Fruit fly (Drosophila melanogaster) whole organism, embryonic: ENCODE measurements around the gene gt.

Experiments
- B-H2 ChIP-seq: fragments of 200-800 bp; sonication (Bioruptor generic); optimal IDR thresholded peaks from 2 replicates; lab custom pipeline; 2018; ENCODE audit warnings: missing biosample characterization, mild to moderate bottlenecking, missing genetic modification characterization
- Bgb ChIP-seq: fragments of 200-800 bp; sonication (Bioruptor generic); IDR thresholded peaks from 2 replicates; pipeline ENCODE4 v1.3.6; 2022; ENCODE audit warnings: missing biosample characterization, missing genetic modification characterization; ENCODE audit not compliant: partially characterized antibody
- CG11723 ChIP-seq: fragments of 200-800 bp; sonication (Bioruptor generic); optimal IDR thresholded peaks from 2 replicates; lab custom pipeline; 2017; ENCODE audit warnings: missing biosample characterization, mild to moderate bottlenecking, missing genetic modification characterization
- CG12236 ChIP-seq: fragments of 200-800 bp; sonication (Bioruptor generic); optimal IDR thresholded peaks from 2 replicates; lab custom pipeline; 2016; ENCODE audit warnings: missing biosample characterization, missing genetic modification characterization
- CG13123 ChIP-seq: fragments of 200-800 bp; sonication (Bioruptor generic); optimal IDR thresholded peaks from 2 replicates; lab custom pipeline; 2016; ENCODE audit warnings: missing biosample characterization, missing genetic modification characterization
- CG13287 ChIP-seq: fragments of 200-800 bp; sonication (Bioruptor generic); IDR thresholded peaks from 2 replicates; pipeline ENCODE4 v1.3.6; 2022; ENCODE audit warnings: missing biosample characterization, missing genetic modification characterization; ENCODE audit not compliant: partially characterized antibody
- CG15073 ChIP-seq: fragments of 200-800 bp; sonication (Bioruptor generic); optimal IDR thresholded peaks from 2 replicates; lab custom pipeline; 2016; ENCODE audit warnings: missing biosample characterization, missing genetic modification characterization
- CG15479 ChIP-seq: fragments of 200-800 bp; sonication (Bioruptor generic); optimal IDR thresholded peaks from 3 replicates; lab custom pipeline; 2019; ENCODE audit warnings: missing biosample characterization, mild to moderate bottlenecking, missing genetic modification characterization, moderate library complexity
- CG17568 ChIP-seq: fragments of 200-800 bp; sonication (Bioruptor generic); optimal IDR thresholded peaks from 2 replicates; lab custom pipeline; 2018; ENCODE audit warnings: missing biosample characterization, mild to moderate bottlenecking, missing genetic modification characterization, moderate library complexity
- CG2712 ChIP-seq: fragments of 200-800 bp; optimal IDR thresholded peaks from 3 replicates; lab custom pipeline; 2019; ENCODE audit warnings: missing biosample characterization, mild to moderate bottlenecking, missing genetic modification characterization, moderate library complexity
- CG3995 ChIP-seq: fragments of 200-800 bp; sonication (Bioruptor generic); optimal IDR thresholded peaks from 3 replicates; lab custom pipeline; 2016; ENCODE audit warnings: missing biosample characterization, missing genetic modification characterization
- CG6683 ChIP-seq: fragments of 200-800 bp; sonication (Bioruptor generic); optimal IDR thresholded peaks from 2 replicates; lab custom pipeline; 2017; ENCODE audit warnings: missing biosample characterization, mild to moderate bottlenecking, missing genetic modification characterization, missing genetic modification reagents
- CG9215 ChIP-seq: fragments of 200-800 bp; sonication (Bioruptor generic); IDR thresholded peaks from 2 replicates; pipeline ENCODE4 v1.3.6; 2022; ENCODE audit warnings: missing biosample characterization, missing genetic modification characterization
- D ChIP-seq, 2 experiments: fragments of 200-800 bp in 1 of 2; fragments of >200 bp in 1 of 2; sonication (Bioruptor generic) in 1 of 2; optimal IDR thresholded peaks; 2 replicates in 1 of 2; 3 replicates in 1 of 2; lab custom pipeline; 2017; ENCODE audit warnings: mild to moderate bottlenecking in 1 of 2, missing biosample characterization in 1 of 2, missing genetic modification characterization in 1 of 2, missing genetic modification reagents in 1 of 2
- D19A ChIP-seq: fragments of 200-800 bp; optimal IDR thresholded peaks from 3 replicates; lab custom pipeline; 2019; ENCODE audit warnings: missing biosample characterization, mild to moderate bottlenecking, missing genetic modification characterization, moderate library complexity
- E2f1 ChIP-seq: fragments of 200-800 bp; sonication (Bioruptor generic); IDR thresholded peaks from 2 replicates; pipeline ENCODE4 v1.3.6; 2022; ENCODE audit warnings: missing biosample characterization, missing genetic modification characterization
- Fer1 ChIP-seq: fragments of 200-800 bp; sonication (Bioruptor generic); optimal IDR thresholded peaks from 2 replicates; lab custom pipeline; 2017; ENCODE audit warnings: missing biosample characterization, mild to moderate bottlenecking, missing genetic modification characterization
- Gsc ChIP-seq: fragments of 200-800 bp; sonication (Bioruptor generic); IDR thresholded peaks from 2 replicates; pipeline ENCODE4 v1.3.6; 2022; ENCODE audit warnings: missing biosample characterization, missing genetic modification characterization
- Hey ChIP-seq: fragments of 200-800 bp; sonication (Bioruptor generic); optimal IDR thresholded peaks from 3 replicates; lab custom pipeline; 2018; ENCODE audit warnings: missing biosample characterization, mild to moderate bottlenecking, missing genetic modification characterization
- Jarid2 ChIP-seq: fragments of 200-800 bp; sonication (Bioruptor generic); optimal IDR thresholded peaks from 3 replicates; lab custom pipeline; 2017; ENCODE audit warnings: mild to moderate bottlenecking, missing biosample characterization, missing genetic modification reagents, missing genetic modification characterization
- Lpt ChIP-seq: fragments of >200 bp; optimal IDR thresholded peaks from 2 replicates; lab custom pipeline; 2018; ENCODE audit warnings: missing biosample characterization, missing genetic modification characterization
- Meics ChIP-seq: fragments of 200-800 bp; sonication (Bioruptor generic); optimal IDR thresholded peaks from 2 replicates; lab custom pipeline; 2017; ENCODE audit warnings: missing biosample characterization, mild to moderate bottlenecking, missing genetic modification characterization
- PHDP ChIP-seq: fragments of 200-800 bp; sonication (Bioruptor generic); optimal IDR thresholded peaks from 3 replicates; lab custom pipeline; 2018; ENCODE audit warnings: missing biosample characterization, mild to moderate bottlenecking, missing genetic modification characterization, moderate library complexity
- Rfx ChIP-seq: fragments of 200-800 bp; sonication (Bioruptor generic); IDR thresholded peaks from 2 replicates; pipeline ENCODE4 v1.3.6; 2022; ENCODE audit warnings: missing biosample characterization, missing genetic modification characterization
- Trl ChIP-seq, 3 experiments: fragments of >200 bp in 2 of 3; fragments of 200-800 bp in 1 of 3; sonication (Bioruptor generic) in 1 of 3; optimal IDR thresholded peaks; 2 replicates in 1 of 3; 3 replicates in 2 of 3; lab custom pipeline; 2016 to 2017; ENCODE audit warnings: missing biosample characterization in 1 of 3, missing genetic modification characterization in 1 of 3
- crol ChIP-seq: fragments of 200-800 bp; sonication (Bioruptor generic); IDR thresholded peaks from 2 replicates; pipeline ENCODE4 v1.3.6; 2022; ENCODE audit warnings: missing biosample characterization, missing genetic modification characterization
- cwo ChIP-seq: fragments of 200-800 bp; sonication (Bioruptor generic); optimal IDR thresholded peaks from 3 replicates; lab custom pipeline; 2017; ENCODE audit warnings: missing biosample characterization, missing genetic modification characterization, mild to moderate bottlenecking, moderate library complexity, missing genetic modification reagents
- grn ChIP-seq: fragments of 200-800 bp; sonication (Bioruptor generic); optimal IDR thresholded peaks from 3 replicates; lab custom pipeline; 2017; ENCODE audit warnings: missing biosample characterization, missing genetic modification characterization
- gt ChIP-seq: fragments of 200-800 bp; sonication (Bioruptor generic); IDR thresholded peaks from 2 replicates; pipeline ENCODE4 v1.3.6; 2022; ENCODE audit warnings: missing biosample characterization, missing genetic modification characterization
- lov ChIP-seq, 2 experiments: fragments of 200-800 bp in 1 of 2; fragments of >200 bp in 1 of 2; sonication (Bioruptor generic) in 1 of 2; IDR thresholded peaks in 1 of 2; optimal IDR thresholded peaks in 1 of 2; 2 replicates in 1 of 2; 3 replicates in 1 of 2; pipeline versions ENCODE4 v1.3.6 to Lab custom; 2017 to 2022; ENCODE audit warnings: missing biosample characterization in 1 of 2, missing genetic modification characterization in 1 of 2
- nom ChIP-seq: fragments of 200-800 bp; sonication (Bioruptor generic); optimal IDR thresholded peaks from 2 replicates; lab custom pipeline; 2017; ENCODE audit warnings: missing biosample characterization, missing genetic modification characterization, mild to moderate bottlenecking, moderate library complexity, missing genetic modification reagents
- pnt ChIP-seq: fragments of 200-800 bp; sonication (Bioruptor generic); optimal IDR thresholded peaks from 3 replicates; lab custom pipeline; 2016; ENCODE audit warnings: missing biosample characterization, missing genetic modification characterization
- prd ChIP-seq, 3 experiments: fragments of >200 bp in 2 of 3; fragments of 200-800 bp in 1 of 3; sonication (Bioruptor generic) in 1 of 3; optimal IDR thresholded peaks in 2 of 3; IDR thresholded peaks in 1 of 3; 2 replicates in 2 of 3; 3 replicates in 1 of 3; pipeline versions ENCODE4 v1.3.6 to Lab custom; 2017 to 2022; ENCODE audit warnings: missing biosample characterization in 1 of 3, missing genetic modification characterization in 1 of 3
- pros ChIP-seq: fragments of 200-800 bp; sonication (Bioruptor generic); optimal IDR thresholded peaks from 3 replicates; lab custom pipeline; 2019; ENCODE audit warnings: missing biosample characterization, mild to moderate bottlenecking, missing genetic modification characterization, moderate library complexity
- pzg ChIP-seq: fragments of 200-800 bp; sonication (Bioruptor generic); optimal IDR thresholded peaks from 3 replicates; lab custom pipeline; 2018; ENCODE audit warnings: missing biosample characterization, mild to moderate bottlenecking, missing genetic modification characterization, moderate library complexity
- salm ChIP-seq: fragments of 200-800 bp; sonication (Bioruptor generic); optimal IDR thresholded peaks from 2 replicates; lab custom pipeline; 2018; ENCODE audit warnings: missing biosample characterization, mild to moderate bottlenecking, missing genetic modification characterization
- sens ChIP-seq: fragments of 200-800 bp; sonication (Bioruptor generic); peaks from one replicate; lab custom pipeline; 2016; ENCODE audit warnings: missing biosample characterization, missing genetic modification characterization
- sob ChIP-seq: fragments of 200-800 bp; sonication (Bioruptor generic); IDR thresholded peaks from 2 replicates; pipeline ENCODE4 v1.3.6; 2022; ENCODE audit warnings: missing biosample characterization, missing genetic modification characterization
- sqz ChIP-seq: fragments of 200-800 bp; sonication (Bioruptor generic); optimal IDR thresholded peaks from 3 replicates; lab custom pipeline; 2018; ENCODE audit warnings: missing biosample characterization, mild to moderate bottlenecking, missing genetic modification characterization
- tll ChIP-seq, 2 experiments: fragments of 200-800 bp in 1 of 2; fragments of >200 bp in 1 of 2; sonication (Bioruptor generic) in 1 of 2; optimal IDR thresholded peaks; 2 replicates each; lab custom pipeline; 2017 to 2019; ENCODE audit warnings: missing biosample characterization in 2 of 2, missing genetic modification characterization in 2 of 2, mild to moderate bottlenecking in 1 of 2, moderate library complexity in 1 of 2
- twi ChIP-seq: fragments of 200-800 bp; optimal IDR thresholded peaks from 2 replicates; lab custom pipeline; 2019; ENCODE audit warnings: missing biosample characterization, mild to moderate bottlenecking, missing genetic modification characterization, moderate library complexity
- zen ChIP-seq: fragments of 200-800 bp; sonication (Bioruptor generic); optimal IDR thresholded peaks from 3 replicates; lab custom pipeline; 2018; ENCODE audit warnings: missing biosample characterization, mild to moderate bottlenecking, missing genetic modification characterization, moderate library complexity
- zfh1 ChIP-seq: fragments of 200-800 bp; sonication (Bioruptor generic); IDR thresholded peaks from 3 replicates; pipeline ENCODE4 v1.3.6; 2022; ENCODE audit warnings: missing biosample characterization, missing genetic modification characterization

Gene gt

dm6 chrX:2419518-2419917 lies 9.2 kb downstream of the gt start (continued):
- no peak for TF ChIP-seq CG3995 (GFP tag; lab: Kevin White, UChicago)
- TF ChIP-seq CG13287 = no peak
- TF ChIP-seq CG6683 (GFP tag; lab: Kevin White, UChicago) = no peak
- no peak for TF ChIP-seq salm (tag; lab: Kevin White, UChicago)
- no peak for TF ChIP-seq pnt (GFP tag; lab: Kevin White, UChicago)
- TF ChIP-seq lov (optimal IDR thresholded peaks at IDR 0.05; lab: Kevin White, UChicago) = no peak
- no peak for TF ChIP-seq lov (GFP tag; IDR thresholded peaks at IDR 0.05; lab: Robert Waterston, UW)
- TF ChIP-seq sens (GFP tag; lab: Kevin White, UChicago) = peak; percentile 5
- no peak for TF ChIP-seq CG13123 (GFP tag; lab: Kevin White, UChicago)
- no peak for TF ChIP-seq Rfx (GFP tag; lab: Robert Waterston, UW)
- TF ChIP-seq, all 482 proteins: peak for 31

DNA sequence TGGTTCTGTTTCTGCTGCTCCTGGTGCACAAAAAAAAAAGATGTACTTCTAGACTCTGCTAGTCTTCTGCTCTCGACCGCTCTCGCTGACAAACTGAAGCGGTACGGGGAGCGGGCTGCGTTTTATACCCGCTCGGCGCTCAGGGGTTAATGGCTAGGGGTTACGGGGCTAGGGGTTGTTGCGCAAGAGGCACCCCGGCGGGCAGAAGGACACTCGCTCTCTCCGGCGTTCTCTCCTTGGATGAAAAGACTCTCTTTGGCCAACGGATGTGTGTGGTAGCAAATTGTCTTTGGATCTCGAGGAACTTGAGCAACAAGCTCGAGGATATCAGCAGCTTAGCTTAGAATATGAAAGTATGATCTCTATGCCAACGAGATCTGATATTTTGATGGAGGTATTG lies 18.0 kb downstream of the gt start, which contains the start of gene CG12496:
CG12496 (minus strand) TSS at position 97 of the 400 bp plus-strand sequence.
- peak in 1 of 2 experiments; percentile 60 for TF ChIP-seq Trl (optimal IDR thresholded peaks at IDR 0.05; lab: Kevin White, UChicago)
- TF ChIP-seq Trl (GFP tag; optimal IDR thresholded peaks at IDR 0.05; lab: Kevin White, UChicago) = no peak
- TF ChIP-seq Lpt = no peak
- peak; percentile 72 for TF ChIP-seq Jarid2
- TF ChIP-seq pzg (GFP tag; lab: Kevin White, UChicago) = no peak
- peak; percentile 85 for TF ChIP-seq pros
- peak; percentile 46 for TF ChIP-seq crol (GFP tag; lab: Robert Waterston, UW)
- no peak for TF ChIP-seq grn (GFP tag; lab: Kevin White, UChicago)
- no peak for TF ChIP-seq sqz (GFP tag; lab: Kevin White, UChicago)

DNA sequence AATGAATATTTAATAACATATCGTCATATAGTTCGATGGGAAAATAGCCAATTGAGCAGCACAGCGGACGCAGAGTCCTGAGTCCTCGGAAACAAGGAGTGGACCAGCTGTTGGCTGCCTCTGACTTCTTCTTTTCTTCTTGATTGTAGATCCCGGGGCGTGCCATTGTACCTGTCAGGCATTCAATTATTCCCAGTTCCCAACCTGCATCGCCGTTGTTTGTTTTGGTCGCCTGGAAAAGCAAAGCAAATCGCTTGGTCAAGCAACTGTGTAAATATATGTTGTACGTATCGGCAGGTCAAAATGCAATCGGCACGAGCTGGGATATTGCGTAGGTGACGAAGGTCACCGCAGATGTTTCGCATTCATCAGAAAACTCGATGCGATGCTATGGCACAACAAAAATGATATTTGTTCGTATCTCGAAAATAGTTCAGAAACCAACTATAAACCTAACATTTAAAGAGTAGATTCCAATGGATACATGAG lies 20.0 kb downstream of the gt start:
- TF ChIP-seq sob (GFP tag; lab: Robert Waterston, UW) (no peak), PHDP (tag; lab: Kevin White, UChicago) (no peak), tll (GFP tag; optimal IDR thresholded peaks at IDR 0.05; lab: Kevin White, UChicago) (peak in 1 of 2 experiments; percentile 97), zfh1 (GFP tag; lab: Robert Waterston, UW) (no peak), Jarid2 (no peak), Gsc (GFP tag; lab: Robert Waterston, UW) (no peak), twi (tag; lab: Kevin White, UChicago) (peak; percentile 36), cwo (GFP tag; lab: Kevin White, UChicago) (no peak), CG9215 (GFP tag; lab: Robert Waterston, UW) (no peak), D19A (no peak), B-H2 (GFP tag; lab: Kevin White, UChicago) (no peak), CG2712 (tag; lab: Kevin White, UChicago) (no peak), Hey (tag; lab: Kevin White, UChicago) (no peak), Meics (GFP tag; lab: Kevin White, UChicago) (no peak), nom (GFP tag; lab: Kevin White, UChicago) (no peak), E2f1 (GFP tag; lab: Robert Waterston, UW) (no peak), sens (GFP tag; lab: Kevin White, UChicago) (peak; percentile 40), CG15479 (GFP tag; lab: Kevin White, UChicago) (peak; percentile 97), zen (tag; lab: Kevin White, UChicago) (peak; percentile 48), gt (GFP tag; lab: Robert Waterston, UW) (0 out of 2 replicates have a peak, but pooled peaks have one; percentile 50), Bgb (GFP tag; lab: Robert Waterston, UW) (no peak), Fer1 (GFP tag; lab: Kevin White, UChicago) (no peak), CG17568 (no peak), CG11723 (GFP tag; lab: Kevin White, UChicago) (no peak), CG15073 (GFP tag; lab: Kevin White, UChicago) (no peak), CG12236 (GFP tag; lab: Kevin White, UChicago) (no peak), D (optimal IDR thresholded peaks at IDR 0.05; lab: Kevin White, UChicago) (peak; percentile 36), D (GFP tag; optimal IDR thresholded peaks at IDR 0.05; lab: Kevin White, UChicago) (no peak), prd (optimal IDR thresholded peaks at IDR 0.05; lab: Kevin White, UChicago) (no peak), prd (GFP tag; IDR thresholded peaks at IDR 0.05; lab: Robert Waterston, UW) (peak; percentile 38; the same call in 1 of the 3 replicates)
- TF ChIP-seq, all 482 proteins: peak for 8
